Worm (Caenorhabditis elegans) whole organism, L1 larva: ENCODE data around the gene col-41.
A peak's percentile ranks its signal among the peaks of the same experiment; 100 is the strongest.

Experiments used
- aha-1 ChIP-seq: fragments of 150-350 bp; optimal IDR thresholded peaks from 2 replicates; lab custom pipeline; 2014; ENCODE audit warnings: missing biosample characterization, missing genetic modification characterization
- alr-1 ChIP-seq: fragments of 200-800 bp; sonication (Bioruptor generic); optimal IDR thresholded peaks from 2 replicates; lab custom pipeline; 2018; ENCODE audit warnings: borderline replicate concordance, mild to moderate bottlenecking, missing genetic modification characterization, missing compliant biosample characterization
- ama-1 ChIP-seq: fragments of 150-350 bp; optimal IDR thresholded peaks from 2 replicates; lab custom pipeline; 2014
- blmp-1 ChIP-seq: fragments of 150-350 bp; optimal IDR thresholded peaks from 2 replicates; lab custom pipeline; 2014; ENCODE audit warnings: missing biosample characterization, missing genetic modification characterization
- ceh-8 ChIP-seq: fragments of 200-800 bp; sonication (Bioruptor generic); optimal IDR thresholded peaks from 2 replicates; lab custom pipeline; 2018; ENCODE audit warnings: mild to moderate bottlenecking, missing genetic modification characterization, moderate library complexity, missing compliant biosample characterization
- ceh-82 ChIP-seq, 3 experiments: fragments of 150-350 bp in 1 of 3; sonication (generic microtip) in 2 of 3; optimal IDR thresholded peaks; 2 replicates each; lab custom pipeline; 2014 to 2017; ENCODE audit warnings: missing biosample characterization in 3 of 3, missing genetic modification characterization in 3 of 3
- ceh-88 ChIP-seq: fragments of 200-800 bp; sonication (Bioruptor generic); IDR thresholded peaks from 2 replicates; pipeline ENCODE4 v1.3.6; 2022; ENCODE audit warnings: missing genetic modification characterization, missing compliant biosample characterization
- ces-1 ChIP-seq: fragments of 150-350 bp; optimal IDR thresholded peaks from 2 replicates; lab custom pipeline; 2014; ENCODE audit warnings: missing biosample characterization, missing genetic modification reagents, missing genetic modification characterization
- dsc-1 ChIP-seq: sonication (generic microtip); optimal IDR thresholded peaks from 2 replicates; lab custom pipeline; 2016; ENCODE audit warnings: mild to moderate bottlenecking, missing genetic modification characterization, missing compliant biosample characterization
- efl-1 ChIP-seq, 4 experiments: fragments of 150-350 bp; optimal IDR thresholded peaks in 3 of 4; peaks in 1 of 4; 1 replicate in 1 of 4; 2 replicates in 3 of 4; lab custom pipeline; 2014; ENCODE audit warnings: missing biosample characterization in 2 of 4, missing genetic modification characterization in 2 of 4, missing genetic modification reagents in 2 of 4
- efl-3 ChIP-seq: fragments of 200-800 bp; sonication (Bioruptor generic); optimal IDR thresholded peaks from 2 replicates; lab custom pipeline; 2018; ENCODE audit warnings: mild to moderate bottlenecking, missing genetic modification characterization, missing compliant biosample characterization
- egl-13 ChIP-seq: sonication (generic microtip); optimal IDR thresholded peaks from 2 replicates; lab custom pipeline; 2016; ENCODE audit warnings: missing genotype, missing genetic modification reagents, missing genetic modification characterization, missing compliant biosample characterization
- egl-27 ChIP-seq, 2 experiments: fragments of 150-350 bp in 1 of 2; sonication (generic microtip); optimal IDR thresholded peaks; 3 replicates each; lab custom pipeline; 2017 to 2018; ENCODE audit warnings: missing biosample characterization in 2 of 2, missing genetic modification characterization in 2 of 2, missing genetic modification reagents in 2 of 2
- elt-3 ChIP-seq, 6 experiments: fragments of 150-350 bp in 1 of 6; sonication (generic microtip); optimal IDR thresholded peaks; 2 replicates each; lab custom pipeline; 2017 to 2018; ENCODE audit warnings: missing biosample characterization in 6 of 6, missing genetic modification characterization in 6 of 6, inconsistent platforms in 1 of 6
- fkh-10 ChIP-seq: sonication (generic microtip); optimal IDR thresholded peaks from 2 replicates; lab custom pipeline; 2017; ENCODE audit warnings: missing biosample characterization, missing genetic modification reagents, missing genetic modification characterization
- fkh-4 ChIP-seq: sonication (generic microtip); optimal IDR thresholded peaks from 2 replicates; lab custom pipeline; 2016; ENCODE audit warnings: missing compliant biosample characterization, missing genetic modification characterization, borderline replicate concordance
- fkh-8 ChIP-seq: sonication (generic microtip); optimal IDR thresholded peaks from 2 replicates; lab custom pipeline; 2016; ENCODE audit warnings: mild to moderate bottlenecking, missing genetic modification characterization, missing compliant biosample characterization
- fos-1 ChIP-seq: fragments of 150-350 bp; optimal IDR thresholded peaks from 2 replicates; lab custom pipeline; 2014; ENCODE audit warnings: missing biosample characterization, missing genetic modification characterization
- grh-1 ChIP-seq: fragments of 200-800 bp; sonication (Bioruptor generic); IDR thresholded peaks from 2 replicates; pipeline ENCODE4 v1.3.6; 2022; ENCODE audit warnings: missing genetic modification reagents, missing genetic modification characterization, missing compliant biosample characterization
- hlh-17 ChIP-seq: fragments of 200-800 bp; sonication (Bioruptor generic); optimal IDR thresholded peaks from 2 replicates; lab custom pipeline; 2018; ENCODE audit warnings: missing genetic modification characterization, mild to moderate bottlenecking, missing compliant biosample characterization, moderate library complexity, borderline replicate concordance
- jun-1 ChIP-seq: fragments of 150-350 bp; optimal IDR thresholded peaks from 2 replicates; lab custom pipeline; 2014; ENCODE audit warnings: missing biosample characterization, missing genetic modification reagents, missing genetic modification characterization
- lin-13 ChIP-seq: fragments of 150-350 bp; optimal IDR thresholded peaks from 2 replicates; lab custom pipeline; 2014; ENCODE audit warnings: missing biosample characterization, missing genetic modification reagents, missing genetic modification characterization
- lin-14 ChIP-seq: fragments of 200-800 bp; sonication (Bioruptor generic); optimal IDR thresholded peaks from 2 replicates; lab custom pipeline; 2018; ENCODE audit warnings: mild to moderate bottlenecking, missing genetic modification characterization, moderate library complexity, missing compliant biosample characterization
- lin-39 ChIP-seq: fragments of 150-350 bp; optimal IDR thresholded peaks from 2 replicates; lab custom pipeline; 2014; ENCODE audit warnings: missing biosample characterization, missing genetic modification reagents, missing genetic modification characterization
- lir-3 ChIP-seq: sonication (generic microtip); optimal IDR thresholded peaks from 2 replicates; lab custom pipeline; 2016; ENCODE audit warnings: mild to moderate bottlenecking, missing genetic modification characterization, moderate library complexity, missing compliant biosample characterization; ENCODE audit not compliant: poor library complexity
- lsy-2 ChIP-seq, 2 experiments: fragments of 150-350 bp; optimal IDR thresholded peaks; 2 replicates each; lab custom pipeline; 2014; ENCODE audit warnings: missing biosample characterization in 2 of 2, missing genetic modification characterization in 2 of 2
- mab-9 ChIP-seq: fragments of 200-800 bp; sonication (Bioruptor generic); IDR thresholded peaks from 2 replicates; pipeline ENCODE4 v1.3.6; 2022; ENCODE audit warnings: missing genetic modification reagents, missing genetic modification characterization, missing compliant biosample characterization
- mep-1 ChIP-seq: fragments of 150-350 bp; optimal IDR thresholded peaks from 2 replicates; lab custom pipeline; 2014; ENCODE audit warnings: missing biosample characterization, missing genetic modification characterization
- nhr-19 ChIP-seq: fragments of 200-800 bp; sonication (Bioruptor generic); conservative IDR thresholded peaks from 2 replicates; pipeline ENCODE4 v1.3.6; 2022; ENCODE audit warnings: missing genetic modification characterization, missing compliant biosample characterization
- nhr-20 ChIP-seq: sonication (generic microtip); optimal IDR thresholded peaks from 2 replicates; lab custom pipeline; 2016; ENCODE audit warnings: mild to moderate bottlenecking, missing genetic modification characterization, missing compliant biosample characterization
- nhr-237 ChIP-seq: fragments of 150-350 bp; optimal IDR thresholded peaks from 2 replicates; lab custom pipeline; 2014; ENCODE audit warnings: missing biosample characterization, missing genetic modification characterization
- nhr-47 ChIP-seq: sonication (generic microtip); optimal IDR thresholded peaks from 2 replicates; lab custom pipeline; 2016; ENCODE audit warnings: mild to moderate bottlenecking, missing genetic modification characterization, moderate library complexity, missing compliant biosample characterization
- nhr-71 ChIP-seq: sonication (generic microtip); optimal IDR thresholded peaks from 2 replicates; lab custom pipeline; 2016; ENCODE audit warnings: mild to moderate bottlenecking, missing genetic modification characterization, moderate library complexity, missing compliant biosample characterization
- nhr-85 ChIP-seq: sonication (generic microtip); peaks from one replicate; lab custom pipeline; 2016; ENCODE audit warnings: missing genetic modification characterization, inconsistent platforms, missing compliant biosample characterization
- nhr-90 ChIP-seq: sonication (generic microtip); optimal IDR thresholded peaks from 2 replicates; lab custom pipeline; 2016; ENCODE audit warnings: mild to moderate bottlenecking, missing genetic modification characterization, missing compliant biosample characterization; ENCODE audit not compliant: poor library complexity
- pax-3 ChIP-seq: fragments of 200-800 bp; sonication (Bioruptor generic); optimal IDR thresholded peaks from 2 replicates; lab custom pipeline; 2018; ENCODE audit warnings: mild to moderate bottlenecking, missing genetic modification characterization, moderate library complexity, missing compliant biosample characterization
- pqm-1 ChIP-seq: sonication (generic microtip); optimal IDR thresholded peaks from 3 replicates; lab custom pipeline; 2017; ENCODE audit warnings: missing biosample characterization, missing genetic modification characterization
- rnt-1 ChIP-seq: sonication (generic microtip); optimal IDR thresholded peaks from 2 replicates; lab custom pipeline; 2016; ENCODE audit warnings: mild to moderate bottlenecking, missing genetic modification characterization, moderate library complexity, missing compliant biosample characterization
- skn-1 ChIP-seq: fragments of 150-350 bp; optimal IDR thresholded peaks from 2 replicates; lab custom pipeline; 2014; ENCODE audit warnings: missing biosample characterization, missing genetic modification characterization
- snu-23 ChIP-seq: sonication (generic microtip); optimal IDR thresholded peaks from 2 replicates; lab custom pipeline; 2016; ENCODE audit warnings: missing genetic modification characterization, missing compliant biosample characterization
- sox-4 ChIP-seq: sonication (generic microtip); optimal IDR thresholded peaks from 2 replicates; lab custom pipeline; 2016; ENCODE audit warnings: missing genetic modification characterization, missing compliant biosample characterization
- sup-37 ChIP-seq: fragments of 200-800 bp; sonication (Bioruptor generic); optimal IDR thresholded peaks from 2 replicates; lab custom pipeline; 2018; ENCODE audit warnings: mild to moderate bottlenecking, missing genetic modification characterization, missing compliant biosample characterization
- tlp-1 ChIP-seq: fragments of 150-350 bp; optimal IDR thresholded peaks from 2 replicates; lab custom pipeline; 2014; ENCODE audit warnings: missing biosample characterization, missing genetic modification characterization
- vab-15 ChIP-seq: sonication (generic microtip); optimal IDR thresholded peaks from 2 replicates; lab custom pipeline; 2017; ENCODE audit warnings: missing genotype, mild to moderate bottlenecking, missing genetic modification characterization, missing compliant biosample characterization
- zip-4 ChIP-seq: fragments of 200-800 bp; sonication (Bioruptor generic); optimal IDR thresholded peaks from 2 replicates; lab custom pipeline; 2018; ENCODE audit warnings: mild to moderate bottlenecking, missing genetic modification characterization, moderate library complexity, missing compliant biosample characterization
- ztf-4 ChIP-seq: fragments of 150-350 bp; optimal IDR thresholded peaks from 2 replicates; lab custom pipeline; 2014; ENCODE audit warnings: missing biosample characterization, missing genetic modification characterization

The col-41 gene

DNA sequence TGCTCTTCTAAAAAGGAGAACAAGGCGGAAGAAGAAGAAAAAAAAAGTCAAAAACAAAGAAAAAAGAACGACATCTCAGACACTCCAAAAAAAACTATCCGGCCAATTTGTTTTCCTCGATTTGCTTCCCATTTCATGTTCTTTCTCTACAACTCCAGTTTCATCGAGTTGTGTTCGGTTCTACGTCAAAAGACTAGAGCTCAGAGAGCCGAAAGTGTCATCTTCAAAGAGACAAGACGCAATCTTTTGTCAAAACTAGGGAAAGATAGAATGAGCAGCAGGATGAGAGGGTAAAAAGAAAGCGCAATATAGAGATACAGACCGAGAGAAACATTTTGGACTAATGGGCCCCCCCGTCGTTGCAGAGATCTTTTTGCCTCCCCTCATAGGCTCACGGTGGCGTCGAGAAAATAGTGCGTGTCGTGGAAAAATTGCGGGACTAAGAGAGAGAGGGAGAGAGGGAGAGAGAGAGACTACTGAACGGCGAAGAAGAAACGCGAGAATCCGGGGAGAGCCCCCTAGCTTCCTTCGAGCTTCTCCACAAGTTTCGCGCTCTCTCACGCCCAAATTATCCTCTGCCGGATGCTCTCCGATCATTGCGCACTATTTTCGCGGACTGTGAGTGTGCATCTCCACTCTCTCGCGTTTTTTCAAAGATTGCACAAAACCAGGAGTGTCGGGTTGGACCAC is 12.8 kb upstream of the col-41 start (continued):
- TF ChIP-seq elt-3 (tag; optimal IDR thresholded peaks at IDR 0.05; lab: Kevin White, UChicago) (no peak), sup-37 (peak; percentile 26), blmp-1 (no peak), nhr-85 (tag; lab: Kevin White, UChicago) (no peak), nhr-237 (tag; lab: Kevin White, UChicago) (no peak), fkh-8 (tag; lab: Kevin White, UChicago) (peak; percentile 73), ceh-88 (GFP tag; lab: Robert Waterston, UW) (peak; percentile 34; the same call in 1 of the 2 replicates), sox-4 (peak; percentile 25), rnt-1 (tag; lab: Kevin White, UChicago) (peak; percentile 46), jun-1 (tag; lab: Kevin White, UChicago) (peak; percentile 43), tlp-1 (tag; lab: Kevin White, UChicago) (no peak), nhr-90 (tag; lab: Kevin White, UChicago) (no peak)

DNA sequence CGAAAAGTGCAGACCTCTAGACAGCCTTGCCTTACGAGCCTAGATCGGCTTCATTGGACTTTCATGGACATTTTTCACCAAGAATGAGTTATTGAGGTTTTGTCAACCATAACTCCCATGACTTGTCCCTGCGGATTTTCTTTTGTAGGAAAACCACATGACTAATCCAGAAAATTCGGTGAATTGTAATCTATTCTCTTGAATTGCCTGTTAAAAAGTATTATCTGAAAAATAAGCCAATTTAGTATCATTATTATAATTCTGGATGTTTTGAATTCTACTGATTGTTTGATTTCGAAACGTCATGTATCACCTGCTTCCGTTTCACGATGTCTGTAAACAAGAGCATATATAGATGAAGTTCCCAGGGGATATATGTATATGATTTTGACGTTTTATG is 12.2 kb upstream of the col-41 start:
- TF ChIP-seq grh-1 (GFP tag; lab: Robert Waterston, UW) (no peak), egl-13 (tag; lab: Kevin White, UChicago) (no peak), fos-1 (tag; lab: Kevin White, UChicago) (no peak), pqm-1 (tag; lab: Kevin White, UChicago) (no peak), ztf-4 (no peak), ceh-8 (GFP tag; lab: Kevin White, UChicago) (peak; percentile 46), lsy-2 (tag; optimal IDR thresholded peaks at IDR 0.05; lab: Kevin White, UChicago) (no peak), lir-3 (tag; lab: Kevin White, UChicago) (no peak), efl-1 (optimal IDR thresholded peaks at IDR 0.05; lab: Kevin White, UChicago) (no peak), efl-1 (GFP tag; optimal IDR thresholded peaks at IDR 0.05 in 1 of 2; lab: Kevin White, UChicago) (no peak), mep-1 (tag; lab: Kevin White, UChicago) (no peak), vab-15 (tag; lab: Kevin White, UChicago) (no peak), sox-4 (peak; percentile 68), mab-9 (GFP tag; lab: Robert Waterston, UW) (no peak), lin-14 (GFP tag; lab: Kevin White, UChicago) (no peak), nhr-47 (tag; lab: Kevin White, UChicago) (peak; percentile 14), ces-1 (no peak), lin-13 (GFP tag; lab: Kevin White, UChicago) (no peak), fkh-4 (tag; lab: Kevin White, UChicago) (no peak), ama-1 (lab: Kevin White, UChicago) (no peak), efl-3 (GFP tag; lab: Kevin White, UChicago) (no peak), ceh-82 (tag; optimal IDR thresholded peaks at IDR 0.05; lab: Kevin White, UChicago) (no peak), rnt-1 (tag; lab: Kevin White, UChicago) (no peak), nhr-71 (tag; lab: Kevin White, UChicago) (peak; percentile 27), pax-3 (tag; lab: Kevin White, UChicago) (peak; percentile 36), fkh-10 (GFP tag; lab: Kevin White, UChicago) (no peak), dsc-1 (tag; lab: Kevin White, UChicago) (peak; percentile 95), hlh-17 (GFP tag; lab: Kevin White, UChicago) (no peak), snu-23 (GFP tag; lab: Kevin White, UChicago) (no peak), nhr-20 (no peak), fkh-8 (tag; lab: Kevin White, UChicago) (peak; percentile 50), skn-1 (tag; lab: Kevin White, UChicago) (no peak), jun-1 (tag; lab: Kevin White, UChicago) (no peak), alr-1 (tag; lab: Kevin White, UChicago) (no peak), lin-39 (tag; lab: Kevin White, UChicago) (no peak), aha-1 (no peak), egl-27 (tag; optimal IDR thresholded peaks at IDR 0.05; lab: Kevin White, UChicago) (no peak), nhr-19 (GFP tag; lab: Robert Waterston, UW) (no peak), nhr-237 (tag; lab: Kevin White, UChicago) (no peak), zip-4 (GFP tag; lab: Kevin White, UChicago) (no peak), nhr-85 (tag; lab: Kevin White, UChicago) (peak; percentile 18)
- TF ChIP-seq, all 84 proteins: peak for 8
